Worm (Caenorhabditis elegans): ENCODE data around the gene his-1.
A peak's percentile ranks its signal among the peaks of the same experiment; 100 is the strongest.

Gene his-1

ce11 chrV:16075250-16075709 lies 33.0 kb downstream of the his-1 start, which contains the start of the genes F14H3.12 and srj-29:
Gene F14H3.12 (minus strand): TSS chrV:16075323.
Gene srj-29 (plus strand): TSS chrV:16075659.
- TF ChIP-seq dpff-1 (tag; optimal IDR thresholded peaks at IDR 0.05) (no peak), nhr-80 (tag; optimal IDR thresholded peaks at IDR 0.05) (peak; percentile 76), unc-130 (GFP tag; optimal IDR thresholded peaks at IDR 0.05) (no peak), egl-44 (GFP tag; IDR thresholded peaks at IDR 0.05) (no peak), lin-26 (GFP tag; IDR thresholded peaks at IDR 0.05) (no peak), F55B11.4 (tag; optimal IDR thresholded peaks at IDR 0.05; ENCODE audit: borderline replicate concordance, insufficient read depth) (no peak), nhr-120 (GFP tag; IDR thresholded peaks at IDR 0.05) (no peak), atf-7 (tag; optimal IDR thresholded peaks at IDR 0.05) (no peak), snpc-3.4 (tag; optimal IDR thresholded peaks at IDR 0.05) (no peak), C17E4.6 (GFP tag; IDR thresholded peaks at IDR 0.05) (no peak), cebp-1 (GFP tag; IDR thresholded peaks at IDR 0.05) (peak; percentile 32; the same call in 1 of the 2 replicates), cebp-1 (tag; optimal IDR thresholded peaks at IDR 0.05) (no peak), F57A8.1 (GFP tag; optimal IDR thresholded peaks at IDR 0.05) (no peak), chd-7 (tag; optimal IDR thresholded peaks at IDR 0.05) (no peak), ceh-58 (GFP tag; IDR thresholded peaks at IDR 0.05) (no peak), Y79H2A.3 (GFP tag; conservative IDR thresholded peaks at IDR 0.05) (no peak), zim-3 (tag; optimal IDR thresholded peaks at IDR 0.05) (no peak), hmg-20 (GFP tag; IDR thresholded peaks at IDR 0.05) (no peak)

ce11 chrV:16080039-16080438 lies 37.7 kb downstream of the his-1 start:
- peak; percentile 34 for TF ChIP-seq nhr-80 (tag; optimal IDR thresholded peaks at IDR 0.05)
- no peak for TF ChIP-seq bed-2 (GFP tag; IDR thresholded peaks at IDR 0.05)

ce11 chrV:16080678-16081077 lies 38.4 kb downstream of the his-1 start:
- TF ChIP-seq pbrm-1 (GFP tag; IDR thresholded peaks at IDR 0.05) (no peak), T26A5.8 (tag; optimal IDR thresholded peaks at IDR 0.05) (no peak)

ce11 chrV:16090685-16091084 lies 48.4 kb downstream of the his-1 start, which contains the start of gene F22B8.3:
Gene F22B8.3 (plus strand): TSS chrV:16090985.
- no peak for TF ChIP-seq unc-62 (GFP tag; optimal IDR thresholded peaks at IDR 0.05)
- no peak for TF ChIP-seq ets-4 (GFP tag; optimal IDR thresholded peaks at IDR 0.05)
- TF ChIP-seq lsy-27 (tag; optimal IDR thresholded peaks at IDR 0.05; ENCODE audit: borderline replicate concordance, insufficient read depth): no peak
- no peak for TF ChIP-seq mxl-1 (tag; optimal IDR thresholded peaks at IDR 0.05)
- TF ChIP-seq unc-130 (GFP tag; optimal IDR thresholded peaks at IDR 0.05): no peak
- TF ChIP-seq ZK185.1 (tag; optimal IDR thresholded peaks at IDR 0.05; ENCODE audit: poor library complexity, severe bottlenecking): no peak
- no peak for TF ChIP-seq bed-1 (GFP tag; IDR thresholded peaks at IDR 0.05)
- no peak for TF ChIP-seq cebp-1 (GFP tag; IDR thresholded peaks at IDR 0.05)
- no peak for TF ChIP-seq cebp-1 (tag; optimal IDR thresholded peaks at IDR 0.05)
- TF ChIP-seq F57C9.4 (tag; optimal IDR thresholded peaks at IDR 0.05): no peak
- no peak for TF ChIP-seq aptf-2 (GFP tag; conservative IDR thresholded peaks at IDR 0.05)
- TF ChIP-seq F55B11.4 (tag; optimal IDR thresholded peaks at IDR 0.05; ENCODE audit: borderline replicate concordance, insufficient read depth): no peak

Data from whole organism, young adult.